Fruit fly (Drosophila melanogaster): Measurements from ENCODE around the gene CG5382.

dm6 chr3R:22324736-22325135 is 41.0 kb downstream of the CG5382 start:
- TF ChIP-seq tj (GFP tag; optimal IDR thresholded peaks at IDR 0.05): no peak
- TF ChIP-seq CG12768 (GFP tag; optimal IDR thresholded peaks at IDR 0.05): no peak
- TF ChIP-seq Mnt (GFP tag; optimal IDR thresholded peaks at IDR 0.05): no peak
- TF ChIP-seq Hr96 (GFP tag; optimal IDR thresholded peaks at IDR 0.05): no peak
- no peak for TF ChIP-seq CG7045 (GFP tag; optimal IDR thresholded peaks at IDR 0.05)
- no peak for TF ChIP-seq CG14711 (tag; optimal IDR thresholded peaks at IDR 0.05)
- TF ChIP-seq kay (GFP tag; ENCODE audit: borderline replicate concordance): no peak
- TF ChIP-seq cnc (optimal IDR thresholded peaks at IDR 0.05): no peak
- no peak for TF ChIP-seq cic (GFP tag; optimal IDR thresholded peaks at IDR 0.05)

Data from whole organism, adult.